ENCODE assay signal across 1 fruit fly cellular context in genomic region chrX:13815526-13816173, dm6.
TF ChIP-seq lines count a peak whose summit lies in the region.

No protein-coding gene starts in this region.

TF ChIP-seq in whole organism, embryonic, 481 proteins besides CTCF, POLR2A, EP300 and RAD21 (continued from another document and continues in another):
- TF ChIP-seq CG8765 (GFP tag; IDR thresholded peaks at IDR 0.05; lab: Robert Waterston, UW) (no peak), lmd (GFP tag; IDR thresholded peaks at IDR 0.05; lab: Robert Waterston, UW) (peak; percentile 72), CG8388 (GFP tag; optimal IDR thresholded peaks at IDR 0.05; lab: Kevin White, UChicago) (peak; percentile 49), CG11456 (GFP tag; IDR thresholded peaks at IDR 0.05; lab: Robert Waterston, UW) (peak; percentile 34; the same call in 1 of the 3 replicates), CG9932 (GFP tag; IDR thresholded peaks at IDR 0.05; lab: Robert Waterston, UW) (no peak), Lhr (GFP tag; optimal IDR thresholded peaks at IDR 0.05; lab: Kevin White, UChicago) (no peak), CG11093 (GFP tag; IDR thresholded peaks at IDR 0.05; lab: Robert Waterston, UW) (peak; percentile 63; the same call in 2 of the 3 replicates), tap (tag; optimal IDR thresholded peaks at IDR 0.05; lab: Kevin White, UChicago) (peak; percentile 45), CG9437 (GFP tag; optimal IDR thresholded peaks at IDR 0.05; lab: Kevin White, UChicago) (peak; percentile 49), gsb-n (tag; optimal IDR thresholded peaks at IDR 0.05; lab: Kevin White, UChicago) (no peak), YL-1 (GFP tag; optimal IDR thresholded peaks at IDR 0.05; lab: Kevin White, UChicago) (no peak), CG34224 (GFP tag; IDR thresholded peaks at IDR 0.05; lab: Robert Waterston, UW; ENCODE audit: partially characterized antibody) (no peak), Camta (GFP tag; optimal IDR thresholded peaks at IDR 0.05; lab: Kevin White, UChicago) (peak; percentile 80), wor (GFP tag; IDR thresholded peaks at IDR 0.05; lab: Robert Waterston, UW) (no peak), pfk (GFP tag; optimal IDR thresholded peaks at IDR 0.05; lab: Kevin White, UChicago) (no peak), pan (optimal IDR thresholded peaks at IDR 0.05; lab: Kevin White, UChicago) (no peak), pan (GFP tag; optimal IDR thresholded peaks at IDR 0.05 in 1 of 2, IDR thresholded peaks at IDR 0.05 in 1 of 2) (no peak), MESR4 (GFP tag; optimal IDR thresholded peaks at IDR 0.05; lab: Kevin White, UChicago) (no peak), crol (GFP tag; IDR thresholded peaks at IDR 0.05; lab: Robert Waterston, UW) (peak; percentile 75), croc (GFP tag; conservative IDR thresholded peaks at IDR 0.05; lab: Robert Waterston, UW) (peak; percentile 57; the same call in 2 of the 3 replicates), CG30020 (tag; optimal IDR thresholded peaks at IDR 0.05; lab: Kevin White, UChicago) (peak; percentile 1), wek (GFP tag; optimal IDR thresholded peaks at IDR 0.05; lab: Kevin White, UChicago) (no peak), vvl (GFP tag; IDR thresholded peaks at IDR 0.05; lab: Robert Waterston, UW) (peak; percentile 32; the same call in 1 of the 2 replicates), Vsx1 (GFP tag; optimal IDR thresholded peaks at IDR 0.05; lab: Kevin White, UChicago) (peak; percentile 34), CG7271 (tag; optimal IDR thresholded peaks at IDR 0.05; lab: Kevin White, UChicago) (no peak), Dek (tag; optimal IDR thresholded peaks at IDR 0.05; lab: Kevin White, UChicago) (peak; percentile 28), Hmr (GFP tag; optimal IDR thresholded peaks at IDR 0.05; lab: Kevin White, UChicago) (peak; percentile 56), org-1 (GFP tag; optimal IDR thresholded peaks at IDR 0.05; lab: Kevin White, UChicago) (peak; percentile 66), Trl (optimal IDR thresholded peaks at IDR 0.05; lab: Kevin White, UChicago) (no peak), Trl (GFP tag; optimal IDR thresholded peaks at IDR 0.05; lab: Kevin White, UChicago) (peak; percentile 44), CG9727 (GFP tag; optimal IDR thresholded peaks at IDR 0.05; lab: Kevin White, UChicago) (peak; percentile 60), CG1024 (GFP tag; IDR thresholded peaks at IDR 0.05; lab: Robert Waterston, UW) (no peak), Dip3 (GFP tag; optimal IDR thresholded peaks at IDR 0.05; lab: Kevin White, UChicago) (peak; percentile 14), btn (GFP tag; optimal IDR thresholded peaks at IDR 0.05; lab: Kevin White, UChicago) (no peak), CG10147 (GFP tag; optimal IDR thresholded peaks at IDR 0.05; lab: Kevin White, UChicago) (peak; percentile 35), CG8089 (GFP tag; optimal IDR thresholded peaks at IDR 0.05; lab: Kevin White, UChicago) (peak; percentile 13), Lpt (GFP tag; optimal IDR thresholded peaks at IDR 0.05; lab: Kevin White, UChicago) (no peak), BtbVII (GFP tag; optimal IDR thresholded peaks at IDR 0.05; lab: Kevin White, UChicago) (peak; percentile 51), insv (GFP tag; optimal IDR thresholded peaks at IDR 0.05; lab: Kevin White, UChicago) (no peak), Scr (GFP tag; IDR thresholded peaks at IDR 0.05; lab: Robert Waterston, UW; ENCODE audit: partially characterized antibody) (no peak), HHEX (GFP tag; optimal IDR thresholded peaks at IDR 0.05; lab: Kevin White, UChicago) (peak; percentile 32), CG17385 (GFP tag; optimal IDR thresholded peaks at IDR 0.05; lab: Kevin White, UChicago) (peak; percentile 46), CG10274 (GFP tag; optimal IDR thresholded peaks at IDR 0.05; lab: Kevin White, UChicago) (peak; percentile 48), seq (GFP tag; IDR thresholded peaks at IDR 0.05; lab: Robert Waterston, UW) (0 out of 2 replicates have a peak, but pooled peaks have one; percentile 34), rib (GFP tag; IDR thresholded peaks at IDR 0.05; lab: Robert Waterston, UW) (peak; percentile 39; the same call in 1 of the 2 replicates), jumu (GFP tag; optimal IDR thresholded peaks at IDR 0.05; lab: Kevin White, UChicago) (peak; percentile 59), CG11085 (GFP tag; IDR thresholded peaks at IDR 0.05; lab: Robert Waterston, UW) (no peak), gfzf (GFP tag; optimal IDR thresholded peaks at IDR 0.05; lab: Kevin White, UChicago) (no peak), Gsc (GFP tag; IDR thresholded peaks at IDR 0.05; lab: Robert Waterston, UW) (peak; percentile 10; the same call in 1 of the 2 replicates), Rfx (GFP tag; IDR thresholded peaks at IDR 0.05; lab: Robert Waterston, UW) (peak; percentile 43), CG4854 (GFP tag; optimal IDR thresholded peaks at IDR 0.05; lab: Kevin White, UChicago) (no peak), Poxn (GFP tag; IDR thresholded peaks at IDR 0.05; lab: Robert Waterston, UW) (no peak), klu (GFP tag; IDR thresholded peaks at IDR 0.05; lab: Robert Waterston, UW) (0 out of 2 replicates have a peak, but pooled peaks have one; percentile 8), Dip2 (GFP tag; IDR thresholded peaks at IDR 0.05; lab: Robert Waterston, UW) (no peak), CG1602 (GFP tag; optimal IDR thresholded peaks at IDR 0.05; lab: Kevin White, UChicago) (peak; percentile 32), danr (GFP tag; IDR thresholded peaks at IDR 0.05; lab: Robert Waterston, UW) (peak; percentile 43; the same call in 1 of the 2 replicates), z (GFP tag; IDR thresholded peaks at IDR 0.05; lab: Robert Waterston, UW) (no peak), CG31388 (GFP tag; optimal IDR thresholded peaks at IDR 0.05; lab: Kevin White, UChicago) (no peak), grau (tag; optimal IDR thresholded peaks at IDR 0.05; lab: Kevin White, UChicago) (peak; percentile 91), HLH3B (GFP tag; IDR thresholded peaks at IDR 0.05; lab: Robert Waterston, UW) (no peak), crp (GFP tag; optimal IDR thresholded peaks at IDR 0.05; lab: Kevin White, UChicago) (no peak), CG7786 (GFP tag; optimal IDR thresholded peaks at IDR 0.05; lab: Kevin White, UChicago) (peak; percentile 43), Nf-YC (tag; optimal IDR thresholded peaks at IDR 0.05; lab: Kevin White, UChicago) (peak; percentile 17), CG12659 (GFP tag; optimal IDR thresholded peaks at IDR 0.05; lab: Kevin White, UChicago) (peak; percentile 68), B-H1 (GFP tag; IDR thresholded peaks at IDR 0.05; lab: Robert Waterston, UW) (peak; percentile 26), Pdp1 (GFP tag; optimal IDR thresholded peaks at IDR 0.05; lab: Kevin White, UChicago) (peak; percentile 35 to 65), Adf1 (GFP tag; IDR thresholded peaks at IDR 0.05; lab: Robert Waterston, UW) (peak; percentile 58), Myb (GFP tag; optimal IDR thresholded peaks at IDR 0.05; lab: Kevin White, UChicago) (no peak), Rx (GFP tag; IDR thresholded peaks at IDR 0.05; lab: Robert Waterston, UW) (no peak), CG15601 (tag; optimal IDR thresholded peaks at IDR 0.05; lab: Kevin White, UChicago) (peak; percentile 43), dmrt99B (tag; optimal IDR thresholded peaks at IDR 0.05; lab: Kevin White, UChicago) (peak; percentile 84), Usf (GFP tag; optimal IDR thresholded peaks at IDR 0.05; lab: Kevin White, UChicago) (peak; percentile 38), mam (GFP tag; optimal IDR thresholded peaks at IDR 0.05; lab: Kevin White, UChicago) (peak; percentile 79), Meics (GFP tag; optimal IDR thresholded peaks at IDR 0.05; lab: Kevin White, UChicago) (peak; percentile 63), slbo (GFP tag; IDR thresholded peaks at IDR 0.05; lab: Robert Waterston, UW) (peak; percentile 43), CG4820 (GFP tag; optimal IDR thresholded peaks at IDR 0.05; lab: Kevin White, UChicago) (peak; percentile 56), CG3407 (GFP tag; optimal IDR thresholded peaks at IDR 0.05; lab: Kevin White, UChicago) (no peak), mirr (GFP tag; optimal IDR thresholded peaks at IDR 0.05; lab: Kevin White, UChicago) (peak; percentile 45), vnd (GFP tag; IDR thresholded peaks at IDR 0.05; lab: Robert Waterston, UW; ENCODE audit: partially characterized antibody) (no peak), MBD-R2 (GFP tag; IDR thresholded peaks at IDR 0.05; lab: Robert Waterston, UW) (no peak), CG7839 (tag; optimal IDR thresholded peaks at IDR 0.05; lab: Kevin White, UChicago) (peak; percentile 80), bigmax (GFP tag; optimal IDR thresholded peaks at IDR 0.05; lab: Kevin White, UChicago) (no peak), ATbp (GFP tag; optimal IDR thresholded peaks at IDR 0.05; lab: Kevin White, UChicago) (no peak), Ada2b (GFP tag; IDR thresholded peaks at IDR 0.05; lab: Robert Waterston, UW) (peak; percentile 36), CG16815 (GFP tag; optimal IDR thresholded peaks at IDR 0.05; lab: Kevin White, UChicago) (peak; percentile 30), sim (GFP tag; IDR thresholded peaks at IDR 0.05; lab: Robert Waterston, UW) (no peak), Sin3A (optimal IDR thresholded peaks at IDR 0.05; lab: Kevin White, UChicago) (no peak), CG13296 (GFP tag; optimal IDR thresholded peaks at IDR 0.05; lab: Kevin White, UChicago) (peak; percentile 53), CG9876 (GFP tag; optimal IDR thresholded peaks at IDR 0.05; lab: Kevin White, UChicago) (no peak), Sry-β (GFP tag; optimal IDR thresholded peaks at IDR 0.05; lab: Kevin White, UChicago) (no peak), Nf-YA (GFP tag; IDR thresholded peaks at IDR 0.05; lab: Robert Waterston, UW) (no peak; the same call in 1 of the 2 replicates), CG4707 (GFP tag; optimal IDR thresholded peaks at IDR 0.05; lab: Kevin White, UChicago) (no peak), CG12104 (GFP tag; optimal IDR thresholded peaks at IDR 0.05; lab: Kevin White, UChicago) (no peak), maf-S (GFP tag; optimal IDR thresholded peaks at IDR 0.05; lab: Kevin White, UChicago) (no peak), CG10431 (GFP tag; optimal IDR thresholded peaks at IDR 0.05; lab: Kevin White, UChicago) (no peak), pnt (GFP tag; optimal IDR thresholded peaks at IDR 0.05; lab: Kevin White, UChicago) (peak; percentile 54), Hr39 (optimal IDR thresholded peaks at IDR 0.05; lab: Kevin White, UChicago) (no peak), CHES-1-like (GFP tag; optimal IDR thresholded peaks at IDR 0.05; lab: Kevin White, UChicago) (peak; percentile 38), tin (GFP tag; optimal IDR thresholded peaks at IDR 0.05; lab: Kevin White, UChicago) (peak; percentile 51), Jarid2 (GFP tag; optimal IDR thresholded peaks at IDR 0.05; lab: Kevin White, UChicago) (no peak), CG17568 (GFP tag; optimal IDR thresholded peaks at IDR 0.05; lab: Kevin White, UChicago) (no peak), Ravus (GFP tag; IDR thresholded peaks at IDR 0.05; lab: Robert Waterston, UW) (no peak), CG13624 (GFP tag; optimal IDR thresholded peaks at IDR 0.05; lab: Kevin White, UChicago) (peak; percentile 18), unpg (GFP tag; optimal IDR thresholded peaks at IDR 0.05; lab: Kevin White, UChicago) (peak; percentile 51), zfh2 (GFP tag; optimal IDR thresholded peaks at IDR 0.05; lab: Kevin White, UChicago) (peak; percentile 28), Spps (tag; optimal IDR thresholded peaks at IDR 0.05; lab: Kevin White, UChicago) (no peak), Ets65A (GFP tag; lab: Kevin White, UChicago) (peak; percentile 97), CG15514 (GFP tag; optimal IDR thresholded peaks at IDR 0.05; lab: Kevin White, UChicago) (peak; percentile 35), CG11695 (GFP tag; IDR thresholded peaks at IDR 0.05; lab: Robert Waterston, UW) (peak; percentile 58; the same call in 2 of the 3 replicates), CG13424 (tag; optimal IDR thresholded peaks at IDR 0.05; lab: Kevin White, UChicago) (peak; percentile 75), CG2129 (GFP tag; IDR thresholded peaks at IDR 0.05; lab: Robert Waterston, UW; ENCODE audit: partially characterized antibody) (no peak), CG12155 (GFP tag; optimal IDR thresholded peaks at IDR 0.05; lab: Kevin White, UChicago) (peak; percentile 12), CG12744 (GFP tag; optimal IDR thresholded peaks at IDR 0.05; lab: Kevin White, UChicago) (no peak), CG11696 (GFP tag; IDR thresholded peaks at IDR 0.05; lab: Robert Waterston, UW) (no peak), Taf1 (GFP tag; IDR thresholded peaks at IDR 0.05; lab: Robert Waterston, UW) (no peak), Side (GFP tag; optimal IDR thresholded peaks at IDR 0.05; lab: Kevin White, UChicago) (peak; percentile 40), E2f2 (GFP tag; IDR thresholded peaks at IDR 0.05; lab: Robert Waterston, UW) (0 out of 2 replicates have a peak, but pooled peaks have one; percentile 17), tio (GFP tag; optimal IDR thresholded peaks at IDR 0.05; lab: Kevin White, UChicago) (peak; percentile 30), pb (GFP tag; optimal IDR thresholded peaks at IDR 0.05; lab: Kevin White, UChicago) (peak; percentile 38), CG2202 (tag; optimal IDR thresholded peaks at IDR 0.05; lab: Kevin White, UChicago) (no peak), Xrp1 (GFP tag; IDR thresholded peaks at IDR 0.05; lab: Robert Waterston, UW) (no peak; the same call in 1 of the 2 replicates), CG2889 (GFP tag; IDR thresholded peaks at IDR 0.05; lab: Robert Waterston, UW) (no peak), CG3995 (GFP tag; optimal IDR thresholded peaks at IDR 0.05; lab: Kevin White, UChicago) (peak; percentile 3), CG13123 (GFP tag; optimal IDR thresholded peaks at IDR 0.05; lab: Kevin White, UChicago) (no peak), sna (GFP tag; IDR thresholded peaks at IDR 0.05; lab: Robert Waterston, UW; ENCODE audit: partially characterized antibody) (no peak), E2f1 (GFP tag; IDR thresholded peaks at IDR 0.05; lab: Robert Waterston, UW) (no peak), sens-2 (GFP tag; IDR thresholded peaks at IDR 0.05; lab: Robert Waterston, UW) (no peak), chinmo (GFP tag; IDR thresholded peaks at IDR 0.05; lab: Robert Waterston, UW; ENCODE audit: partially characterized antibody) (peak; percentile 79; the same call in 2 of the 4 replicates), Fer1 (GFP tag; optimal IDR thresholded peaks at IDR 0.05; lab: Kevin White, UChicago) (peak; percentile 50), sr (GFP tag; IDR thresholded peaks at IDR 0.05; lab: Robert Waterston, UW) (0 out of 3 replicates have a peak, but pooled peaks have one; percentile 13), CG10543 (GFP tag; optimal IDR thresholded peaks at IDR 0.05; lab: Kevin White, UChicago) (peak; percentile 57), vfl (GFP tag; optimal IDR thresholded peaks at IDR 0.05; lab: Kevin White, UChicago) (no peak), CG6175 (GFP tag; IDR thresholded peaks at IDR 0.05; lab: Robert Waterston, UW) (no peak)
